Fruit fly (Drosophila melanogaster) whole organism, prepupa: ENCODE results near the gene Fkbp39.

Experiments used
- Blimp-1 ChIP-seq: fragments of 200-800 bp; sonication (Bioruptor generic); optimal IDR thresholded peaks from 3 replicates; lab custom pipeline; 2017; ENCODE audit warnings: missing biosample characterization, missing genetic modification characterization, mild to moderate bottlenecking, moderate library complexity, missing genetic modification reagents
- CG11294 ChIP-seq: fragments of 200-800 bp; sonication (Bioruptor generic); IDR thresholded peaks from 2 replicates; pipeline ENCODE4 v1.3.6; 2022; ENCODE audit warnings: missing biosample characterization, missing genetic modification characterization
- CG34406 ChIP-seq: fragments of 200-800 bp; sonication (Bioruptor generic); optimal IDR thresholded peaks from 3 replicates; lab custom pipeline; 2016; ENCODE audit warnings: missing biosample characterization, missing genetic modification characterization
- CG6276 ChIP-seq: fragments of 200-800 bp; sonication (Bioruptor generic); optimal IDR thresholded peaks from 2 replicates; lab custom pipeline; 2017; ENCODE audit warnings: missing biosample characterization, mild to moderate bottlenecking, missing genetic modification characterization
- CG9139 ChIP-seq: fragments of 200-800 bp; sonication (Bioruptor generic); optimal IDR thresholded peaks from 3 replicates; lab custom pipeline; 2017; ENCODE audit warnings: missing biosample characterization, mild to moderate bottlenecking, missing genetic modification characterization
- Eip78C ChIP-seq: fragments of 200-800 bp; sonication (Bioruptor generic); peaks from one replicate; lab custom pipeline; 2016; ENCODE audit warnings: missing biosample characterization, missing genetic modification characterization
- Lpt ChIP-seq: fragments of 200-800 bp; sonication (Bioruptor generic); optimal IDR thresholded peaks from 3 replicates; lab custom pipeline; 2016; ENCODE audit warnings: missing biosample characterization, missing genetic modification characterization
- OdsH ChIP-seq: fragments of 200-800 bp; sonication (Bioruptor generic); optimal IDR thresholded peaks from 3 replicates; lab custom pipeline; 2016; ENCODE audit warnings: missing biosample characterization, missing genetic modification characterization
- esn ChIP-seq: fragments of 200-800 bp; sonication (Bioruptor generic); optimal IDR thresholded peaks from 2 replicates; lab custom pipeline; 2016; ENCODE audit warnings: missing biosample characterization, mild to moderate bottlenecking, missing genetic modification characterization, moderate library complexity
- fkh ChIP-seq: fragments of 200-800 bp; sonication (Bioruptor generic); optimal IDR thresholded peaks from 3 replicates; lab custom pipeline; 2017; ENCODE audit warnings: missing biosample characterization, mild to moderate bottlenecking, missing genetic modification characterization, moderate library complexity
- net ChIP-seq: fragments of 200-800 bp; sonication (Bioruptor generic); optimal IDR thresholded peaks from 3 replicates; lab custom pipeline; 2016; ENCODE audit warnings: missing biosample characterization, missing genetic modification characterization
- topi ChIP-seq: fragments of 200-800 bp; sonication (Bioruptor generic); optimal IDR thresholded peaks from 3 replicates; lab custom pipeline; 2016; ENCODE audit warnings: missing biosample characterization, missing genetic modification characterization
- vri ChIP-seq: fragments of 200-800 bp; sonication (Bioruptor generic); optimal IDR thresholded peaks from 3 replicates; lab custom pipeline; 2016; ENCODE audit warnings: missing biosample characterization, mild to moderate bottlenecking, missing genetic modification characterization

DNA sequence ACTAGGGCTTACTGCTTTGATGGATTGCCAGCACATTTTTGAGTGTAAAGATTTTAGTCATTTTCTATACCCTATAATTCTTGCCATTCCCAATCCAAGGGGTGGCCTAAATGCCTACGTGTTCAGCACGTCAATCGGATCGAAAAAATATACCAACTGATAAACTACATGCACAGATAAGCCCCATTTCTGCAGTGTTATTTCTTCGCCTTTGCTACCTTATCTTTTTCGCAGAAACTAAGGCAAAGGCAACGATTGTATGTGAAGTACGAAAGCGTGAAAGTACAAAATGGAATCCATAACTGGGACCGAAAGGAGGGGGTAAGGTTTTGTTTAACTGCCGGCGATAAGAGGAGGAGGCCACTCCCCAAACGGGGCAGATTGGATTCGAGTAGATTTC is 35.0 kb downstream of the Fkbp39 start:
- no peak for TF ChIP-seq CG9139 (GFP tag; lab: Kevin White, UChicago)
- no peak for TF ChIP-seq Lpt (GFP tag; lab: Kevin White, UChicago)
- no peak for TF ChIP-seq topi
- TF ChIP-seq net (GFP tag; lab: Kevin White, UChicago) = no peak
- TF ChIP-seq CG6276 (GFP tag; lab: Kevin White, UChicago) = no peak
- TF ChIP-seq fkh = no peak
- TF ChIP-seq CG11294 (GFP tag; lab: Robert Waterston, UW) = no peak
- TF ChIP-seq Blimp-1 (GFP tag; lab: Kevin White, UChicago) = no peak
- no peak for TF ChIP-seq CG34406 (GFP tag; lab: Kevin White, UChicago)
- TF ChIP-seq vri (GFP tag; lab: Kevin White, UChicago) = peak; percentile 83
- TF ChIP-seq Eip78C (GFP tag; lab: Kevin White, UChicago) = no peak
- TF ChIP-seq esn = no peak
- no peak for TF ChIP-seq OdsH (GFP tag; lab: Kevin White, UChicago)
